Worm (Caenorhabditis elegans): ENCODE measurements around the gene mxl-2.

The mxl-2 gene

DNA sequence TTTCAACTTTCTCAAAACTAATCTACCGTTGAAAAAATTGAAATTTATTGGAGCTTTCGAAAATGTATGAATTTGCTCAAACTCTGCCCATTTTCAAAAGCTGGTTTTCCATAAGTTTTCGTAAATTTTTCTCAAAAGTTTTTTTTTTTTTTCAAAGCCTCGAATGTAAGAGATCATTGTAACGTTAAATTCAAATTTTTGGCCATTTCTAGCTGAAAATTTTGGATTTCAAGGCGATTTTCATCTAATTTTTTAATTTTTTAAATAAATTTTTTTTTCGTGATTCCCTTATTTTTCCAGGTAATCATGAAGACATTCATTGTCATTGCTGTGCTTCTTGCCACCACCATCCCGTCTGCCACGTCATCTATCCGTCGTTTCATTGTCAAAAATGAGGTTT is 42.2 kb upstream of the mxl-2 start, which contains the start of gene hpo-38:
TSS of gene hpo-38 (plus strand) at position 301 of the 400 bp plus-strand sequence.
- TF ChIP-seq F33H1.4 (GFP tag; IDR thresholded peaks at IDR 0.05), result no peak
- TF ChIP-seq nfya-2 (GFP tag; IDR thresholded peaks at IDR 0.05), result no peak
- no peak for TF ChIP-seq hlh-26 (GFP tag; conservative IDR thresholded peaks at IDR 0.05)
- TF ChIP-seq D2030.7 (GFP tag; IDR thresholded peaks at IDR 0.05), result no peak
- no peak for TF ChIP-seq cebp-2 (GFP tag; IDR thresholded peaks at IDR 0.05)
- no peak for TF ChIP-seq egl-44 (GFP tag; IDR thresholded peaks at IDR 0.05)
- no peak for TF ChIP-seq K12H6.12 (tag; optimal IDR thresholded peaks at IDR 0.05)
- no peak for TF ChIP-seq fkh-3 (tag; optimal IDR thresholded peaks at IDR 0.05)
- no peak for TF ChIP-seq lin-35 (GFP tag; optimal IDR thresholded peaks at IDR 0.05)
- no peak for TF ChIP-seq tbx-9 (tag; optimal IDR thresholded peaks at IDR 0.05; ENCODE audit: borderline replicate concordance)
- TF ChIP-seq Y56A3A.18 (GFP tag; IDR thresholded peaks at IDR 0.05), result no peak
- TF ChIP-seq C06A6.2 (GFP tag; conservative IDR thresholded peaks at IDR 0.05), result no peak
- no peak for TF ChIP-seq nhr-90 (tag; optimal IDR thresholded peaks at IDR 0.05)
- TF ChIP-seq ceh-100 (GFP tag; IDR thresholded peaks at IDR 0.05), result no peak
- TF ChIP-seq rec-8 (tag; optimal IDR thresholded peaks at IDR 0.05), result no peak
- no peak for TF ChIP-seq T07F8.4 (tag; optimal IDR thresholded peaks at IDR 0.05)
- no peak for TF ChIP-seq die-1 (tag; optimal IDR thresholded peaks at IDR 0.05)

DNA sequence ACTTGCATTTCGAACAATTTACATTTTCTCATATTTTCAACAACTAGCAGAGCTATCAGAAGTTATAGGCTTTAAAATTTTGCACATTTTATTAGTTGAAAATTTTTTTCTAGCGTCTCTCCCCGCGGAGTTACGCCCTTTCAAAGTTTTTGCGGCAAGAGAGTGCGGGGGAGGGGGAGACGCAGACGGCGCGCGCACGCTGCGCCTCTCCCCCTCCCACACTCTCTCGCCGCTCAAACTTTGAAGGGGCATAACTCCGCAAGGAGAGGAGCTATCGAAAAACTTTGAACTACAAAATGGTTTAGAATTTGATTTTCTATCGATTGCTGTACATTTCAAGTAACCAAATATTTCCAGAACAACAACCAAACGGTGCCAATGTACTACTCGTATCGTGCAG is 39.1 kb upstream of the mxl-2 start:
- TF ChIP-seq ets-4 (GFP tag; optimal IDR thresholded peaks at IDR 0.05) (no peak), F37B4.10 (GFP tag; IDR thresholded peaks at IDR 0.05) (no peak), tbx-9 (tag; optimal IDR thresholded peaks at IDR 0.05; ENCODE audit: borderline replicate concordance) (no peak), unc-62 (GFP tag; optimal IDR thresholded peaks at IDR 0.05) (no peak), zfh-2 (GFP tag; conservative IDR thresholded peaks at IDR 0.05) (peak; percentile 77), ceh-58 (GFP tag; IDR thresholded peaks at IDR 0.05) (no peak), attf-3 (GFP tag; conservative IDR thresholded peaks at IDR 0.05) (no peak), cebp-1 (GFP tag; IDR thresholded peaks at IDR 0.05) (no peak), cebp-1 (tag; optimal IDR thresholded peaks at IDR 0.05) (no peak), hmg-1.2 (GFP tag; IDR thresholded peaks at IDR 0.05) (peak; percentile 82), mes-4 (tag; optimal IDR thresholded peaks at IDR 0.05) (no peak), Y95B8A.8 (GFP tag; IDR thresholded peaks at IDR 0.05) (no peak), cebp-2 (GFP tag; IDR thresholded peaks at IDR 0.05) (no peak), egrh-3 (GFP tag; IDR thresholded peaks at IDR 0.05) (peak; percentile 70; the same call in 1 of the 2 replicates), nfya-1 (tag; optimal IDR thresholded peaks at IDR 0.05; ENCODE audit: borderline replicate concordance, insufficient read depth) (no peak)

DNA sequence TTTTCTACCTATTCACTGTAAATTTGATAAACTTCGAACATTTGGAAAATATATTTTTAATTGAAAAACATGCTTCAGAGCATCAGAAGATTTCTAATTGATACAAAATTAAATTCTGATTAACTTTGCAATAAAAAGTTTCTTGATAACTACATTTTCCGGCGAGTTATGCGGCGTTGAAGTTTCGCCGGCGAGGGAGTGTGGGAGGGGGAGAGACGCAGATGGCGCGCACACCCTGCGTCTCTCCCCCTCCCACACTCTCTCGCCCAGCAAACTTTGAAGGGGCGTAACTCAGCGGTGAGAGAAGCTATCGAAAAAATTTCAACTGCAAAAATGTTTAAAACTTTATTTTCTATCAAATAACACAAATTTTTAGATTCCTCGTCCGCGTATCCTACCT is 34.6 kb upstream of the mxl-2 start:
- peak; percentile 74 for TF ChIP-seq hmg-1.2 (GFP tag; IDR thresholded peaks at IDR 0.05)
- TF ChIP-seq ceh-40 (GFP tag; IDR thresholded peaks at IDR 0.05), result no peak

DNA sequence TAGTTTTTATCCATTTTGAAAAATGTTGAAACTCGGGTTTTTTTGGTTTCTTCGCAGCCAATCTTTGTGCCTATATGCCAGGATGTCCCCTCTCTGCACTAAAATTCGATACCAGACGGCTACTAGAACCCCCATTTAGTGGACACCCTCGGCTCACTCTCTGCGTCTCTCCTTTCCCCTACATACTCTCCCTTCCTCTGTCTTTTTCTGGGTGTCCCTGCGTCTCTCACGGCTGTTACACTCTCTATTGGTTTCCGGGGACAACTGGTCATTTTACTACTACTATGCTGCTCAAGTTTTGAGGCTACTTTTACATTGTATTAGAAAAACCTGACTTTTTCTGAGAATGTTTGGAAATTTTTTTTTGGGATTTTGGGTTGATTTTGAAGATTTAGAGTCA is 32.4 kb upstream of the mxl-2 start:
- TF ChIP-seq T07F8.4 (tag; optimal IDR thresholded peaks at IDR 0.05), result no peak
- no peak for TF ChIP-seq pbrm-1 (GFP tag; IDR thresholded peaks at IDR 0.05)
- no peak for TF ChIP-seq ccch-3 (GFP tag; optimal IDR thresholded peaks at IDR 0.05)
- TF ChIP-seq F23B12.7 (tag; optimal IDR thresholded peaks at IDR 0.05; ENCODE audit: insufficient read depth), result no peak
- peak; percentile 83; the same call in 1 of the 2 replicates for TF ChIP-seq hmg-1.2 (GFP tag; IDR thresholded peaks at IDR 0.05)
- no peak for TF ChIP-seq ztf-3 (GFP tag; optimal IDR thresholded peaks at IDR 0.05)
